Worm (Caenorhabditis elegans) whole organism, midembryonic: ENCODE measurements around the gene C45H4.21.

ENCODE experiments used
- flt-1 ChIP-seq: fragments of 200-800 bp; sonication (Bioruptor generic); IDR thresholded peaks from 2 replicates; pipeline ENCODE4 v1.3.6; 2022; ENCODE audit warnings: missing genetic modification characterization, missing compliant biosample characterization
- med-1 ChIP-seq: sonication (generic microtip); optimal IDR thresholded peaks from 2 replicates; lab custom pipeline; 2017; ENCODE audit warnings: missing genetic modification characterization, mild to moderate bottlenecking, missing compliant biosample characterization, antibody characterized with exemption, missing genetic modification reagents; ENCODE audit not compliant: insufficient read depth
- ztf-23 ChIP-seq: fragments of 200-800 bp; sonication (Bioruptor generic); IDR thresholded peaks from 2 replicates; pipeline ENCODE4 v1.3.6; 2022; ENCODE audit warnings: missing genetic modification reagents, missing genetic modification characterization, missing compliant biosample characterization

DNA sequence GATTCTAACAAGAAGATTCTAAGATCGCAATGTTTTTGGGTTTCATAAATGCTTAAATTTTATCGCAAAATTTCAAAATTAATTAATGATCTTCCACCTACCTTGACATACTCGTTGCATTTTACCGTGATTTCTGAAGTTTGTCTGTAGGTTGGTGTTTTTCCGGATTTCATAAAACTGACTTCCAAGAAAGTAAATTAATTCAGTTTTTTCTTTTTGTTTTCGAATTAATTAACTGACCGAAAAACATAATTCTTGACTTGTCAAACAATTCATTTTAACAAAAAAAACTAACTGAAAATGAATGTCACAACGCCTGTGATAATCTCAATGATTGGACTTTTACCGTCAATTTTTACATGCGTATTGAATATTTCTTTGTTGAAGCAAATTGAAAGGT, 32.4 kb upstream of the C45H4.21 start, which contains the start of gene srbc-16:
- TF ChIP-seq flt-1 (GFP tag; lab: Robert Waterston, UW) (no peak), med-1 (GFP tag; lab: Kevin White, UChicago) (no peak), ztf-23 (GFP tag; lab: Robert Waterston, UW) (no peak)
